Worm (Caenorhabditis elegans) whole organism, late embryonic: ENCODE measurements around the gene sbp-1.

Experiments
- ama-1 ChIP-seq: fragments of 150-350 bp; optimal IDR thresholded peaks from 2 replicates; lab custom pipeline; 2014
- ceh-14 ChIP-seq: sonication (generic microtip); optimal IDR thresholded peaks from 2 replicates; lab custom pipeline; 2016; ENCODE audit warnings: missing genotype, missing genetic modification characterization, missing compliant biosample characterization
- ceh-22 ChIP-seq: sonication (generic microtip); optimal IDR thresholded peaks from 2 replicates; lab custom pipeline; 2017; ENCODE audit warnings: missing biosample characterization, missing genetic modification characterization
- ceh-34 ChIP-seq: sonication (generic microtip); optimal IDR thresholded peaks from 2 replicates; lab custom pipeline; 2016; ENCODE audit warnings: mild to moderate bottlenecking, missing genetic modification characterization, missing compliant biosample characterization
- ceh-45 ChIP-seq: fragments of 200-800 bp; sonication (Bioruptor generic); IDR thresholded peaks from 2 replicates; pipeline ENCODE4 v1.3.6; 2022; ENCODE audit warnings: missing genetic modification reagents, missing genetic modification characterization, missing compliant biosample characterization
- dve-1 ChIP-seq: sonication (generic microtip); optimal IDR thresholded peaks from 2 replicates; lab custom pipeline; 2017; ENCODE audit warnings: antibody characterized with exemption, mild to moderate bottlenecking, missing genetic modification characterization, missing compliant biosample characterization
- elt-4 ChIP-seq: sonication (generic microtip); optimal IDR thresholded peaks from 2 replicates; lab custom pipeline; 2016; ENCODE audit warnings: missing genetic modification characterization, missing compliant biosample characterization
- nfya-1 ChIP-seq: sonication (generic microtip); optimal IDR thresholded peaks from 2 replicates; lab custom pipeline; 2017; ENCODE audit warnings: missing genetic modification characterization, mild to moderate bottlenecking, missing compliant biosample characterization, antibody characterized with exemption, moderate library complexity
- pqm-1 ChIP-seq: sonication (generic microtip); optimal IDR thresholded peaks from 2 replicates; lab custom pipeline; 2016; ENCODE audit warnings: missing genetic modification characterization, missing compliant biosample characterization
- rnt-1 ChIP-seq: sonication (generic microtip); optimal IDR thresholded peaks from 2 replicates; lab custom pipeline; 2016; ENCODE audit warnings: missing genetic modification characterization, missing compliant biosample characterization
- tbx-2 ChIP-seq: sonication (generic microtip); optimal IDR thresholded peaks from 2 replicates; lab custom pipeline; 2016; ENCODE audit warnings: missing genetic modification characterization, missing compliant biosample characterization
- tbx-7 ChIP-seq: sonication (generic microtip); optimal IDR thresholded peaks from 2 replicates; lab custom pipeline; 2016; ENCODE audit warnings: missing genotype, missing genetic modification characterization, missing compliant biosample characterization
- ttx-3 ChIP-seq: sonication (generic microtip); optimal IDR thresholded peaks from 2 replicates; lab custom pipeline; 2016; ENCODE audit warnings: missing genetic modification reagents, missing genetic modification characterization, missing compliant biosample characterization
- unc-42 ChIP-seq: sonication (generic microtip); optimal IDR thresholded peaks from 2 replicates; lab custom pipeline; 2016; ENCODE audit warnings: missing genotype, missing genetic modification characterization, missing compliant biosample characterization

DNA sequence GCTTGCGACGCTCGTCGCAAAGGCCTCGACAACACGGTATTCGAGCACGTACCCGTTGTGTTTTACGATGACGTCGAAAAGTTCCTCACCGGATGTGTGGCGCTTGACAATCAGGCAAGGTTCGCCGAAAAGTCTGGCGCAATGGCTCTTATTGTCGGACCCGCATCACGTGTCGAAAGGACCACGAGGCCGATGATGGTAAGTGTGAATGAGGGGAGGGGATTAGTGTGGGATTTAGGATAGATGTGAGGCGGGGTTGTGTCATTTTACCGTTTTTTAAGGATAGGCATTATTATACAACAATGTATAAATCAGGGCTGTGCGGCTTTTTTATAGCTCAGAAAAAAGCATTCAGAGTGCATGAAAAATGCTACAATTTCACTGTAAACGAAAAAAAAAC lies 17.4 kb upstream of the sbp-1 start:
- TF ChIP-seq ceh-34 (tag; lab: Kevin White, UChicago) (no peak), ama-1 (lab: Kevin White, UChicago) (no peak), nfya-1 (tag; lab: Kevin White, UChicago) (no peak), rnt-1 (no peak), unc-42 (tag; lab: Kevin White, UChicago) (no peak), pqm-1 (tag; lab: Kevin White, UChicago) (no peak), ttx-3 (no peak), dve-1 (tag; lab: Kevin White, UChicago) (no peak), ceh-45 (no peak), tbx-2 (tag; lab: Kevin White, UChicago) (no peak), tbx-7 (tag; lab: Kevin White, UChicago) (no peak), ceh-22 (tag; lab: Kevin White, UChicago) (no peak), elt-4 (tag; lab: Kevin White, UChicago) (no peak), ceh-14 (no peak)
